Fruit fly (Drosophila melanogaster) whole organism, embryonic: ENCODE results near the gene Prosalpha6T.
A peak's percentile ranks its signal among the peaks of the same experiment; 100 is the strongest.

Source experiments
- ATbp ChIP-seq: fragments of 200-800 bp; sonication (Bioruptor generic); optimal IDR thresholded peaks from 2 replicates; lab custom pipeline; 2017; ENCODE audit warnings: missing biosample characterization, mild to moderate bottlenecking, missing genetic modification characterization, missing genetic modification reagents
- Antp ChIP-seq: fragments of 200-800 bp; sonication (Bioruptor generic); optimal IDR thresholded peaks from 3 replicates; lab custom pipeline; 2016; ENCODE audit warnings: missing biosample characterization, missing genetic modification characterization
- BEAF-32 ChIP-seq: fragments of 200-800 bp; sonication (Bioruptor generic); optimal IDR thresholded peaks from 3 replicates; lab custom pipeline; 2017; ENCODE audit warnings: missing biosample characterization, missing genetic modification characterization, mild to moderate bottlenecking, moderate library complexity, missing genetic modification reagents
- Blimp-1 ChIP-seq: fragments of 200-800 bp; sonication (Bioruptor generic); optimal IDR thresholded peaks from 3 replicates; lab custom pipeline; 2018; ENCODE audit warnings: missing biosample characterization, missing genetic modification characterization, mild to moderate bottlenecking, moderate library complexity, missing genetic modification reagents
- BtbVII ChIP-seq: fragments of 200-800 bp; sonication (Bioruptor generic); optimal IDR thresholded peaks from 3 replicates; lab custom pipeline; 2017; ENCODE audit warnings: missing biosample characterization, mild to moderate bottlenecking, missing genetic modification characterization
- Bteb2 ChIP-seq: fragments of 200-800 bp; sonication (Bioruptor generic); optimal IDR thresholded peaks from 2 replicates; lab custom pipeline; 2016; ENCODE audit warnings: missing biosample characterization, missing genetic modification characterization
- CG10209 ChIP-seq: fragments of 200-800 bp; sonication (Bioruptor generic); optimal IDR thresholded peaks from 3 replicates; lab custom pipeline; 2017; ENCODE audit warnings: missing biosample characterization, mild to moderate bottlenecking, missing genetic modification characterization, missing genetic modification reagents
- CG1024 ChIP-seq: fragments of 200-800 bp; sonication (Bioruptor generic); IDR thresholded peaks from 2 replicates; pipeline ENCODE4 v1.3.6; 2022; ENCODE audit warnings: missing biosample characterization, missing genetic modification characterization
- CG10431 ChIP-seq: fragments of 200-800 bp; sonication (Bioruptor generic); optimal IDR thresholded peaks from 3 replicates; lab custom pipeline; 2018; ENCODE audit warnings: missing biosample characterization, mild to moderate bottlenecking, missing genetic modification characterization
- CG10654 ChIP-seq: fragments of 200-800 bp; sonication (Bioruptor generic); optimal IDR thresholded peaks from 2 replicates; lab custom pipeline; 2016; ENCODE audit warnings: missing biosample characterization, missing genetic modification characterization
- CG12299 ChIP-seq: fragments of 200-800 bp; sonication (Bioruptor generic); optimal IDR thresholded peaks from 2 replicates; lab custom pipeline; 2018; ENCODE audit warnings: missing biosample characterization, mild to moderate bottlenecking, missing genetic modification characterization
- CG14050 ChIP-seq: fragments of 200-800 bp; sonication (Bioruptor generic); IDR thresholded peaks from 3 replicates; pipeline ENCODE4 v1.3.6; 2022; ENCODE audit warnings: missing biosample characterization, missing genetic modification characterization
- CG14860 ChIP-seq: fragments of 200-800 bp; sonication (Bioruptor generic); IDR thresholded peaks from 3 replicates; pipeline ENCODE4 v1.3.6; 2022; ENCODE audit warnings: missing biosample characterization, missing genetic modification characterization; ENCODE audit not compliant: partially characterized antibody
- CG15514 ChIP-seq: fragments of 200-800 bp; sonication (Bioruptor generic); optimal IDR thresholded peaks from 3 replicates; lab custom pipeline; 2017; ENCODE audit warnings: missing biosample characterization, missing genetic modification characterization, mild to moderate bottlenecking, moderate library complexity, missing genetic modification reagents
- CG15601 ChIP-seq: fragments of 200-800 bp; sonication (Bioruptor generic); optimal IDR thresholded peaks from 3 replicates; lab custom pipeline; 2019; ENCODE audit warnings: missing biosample characterization, mild to moderate bottlenecking, missing genetic modification characterization, moderate library complexity
- CG1603 ChIP-seq: fragments of 200-800 bp; sonication (Bioruptor generic); optimal IDR thresholded peaks from 2 replicates; lab custom pipeline; 2019; ENCODE audit warnings: missing biosample characterization, mild to moderate bottlenecking, missing genetic modification characterization, moderate library complexity
- CG18262 ChIP-seq: fragments of 200-800 bp; optimal IDR thresholded peaks from 3 replicates; lab custom pipeline; 2019; ENCODE audit warnings: missing biosample characterization, mild to moderate bottlenecking, missing genetic modification characterization, moderate library complexity
- CG2129 ChIP-seq: fragments of 200-800 bp; sonication (Bioruptor generic); IDR thresholded peaks from 2 replicates; pipeline ENCODE4 v1.3.6; 2022; ENCODE audit warnings: missing biosample characterization, missing genetic modification characterization; ENCODE audit not compliant: partially characterized antibody
- CG3281 ChIP-seq: fragments of 200-800 bp; sonication (Bioruptor generic); optimal IDR thresholded peaks from 3 replicates; lab custom pipeline; 2017; ENCODE audit warnings: missing biosample characterization, mild to moderate bottlenecking, missing genetic modification characterization
- CG33557 ChIP-seq: fragments of 200-800 bp; sonication (Bioruptor generic); optimal IDR thresholded peaks from 2 replicates; lab custom pipeline; 2019; ENCODE audit warnings: missing biosample characterization, mild to moderate bottlenecking, missing genetic modification characterization, moderate library complexity
- CG3995 ChIP-seq: fragments of 200-800 bp; sonication (Bioruptor generic); optimal IDR thresholded peaks from 3 replicates; lab custom pipeline; 2016; ENCODE audit warnings: missing biosample characterization, missing genetic modification characterization
- CG4424 ChIP-seq: fragments of 200-800 bp; sonication (Bioruptor generic); optimal IDR thresholded peaks from 3 replicates; lab custom pipeline; 2016; ENCODE audit warnings: missing biosample characterization, missing genetic modification characterization
- CG4820 ChIP-seq: fragments of 200-800 bp; sonication (Bioruptor generic); optimal IDR thresholded peaks from 3 replicates; lab custom pipeline; 2016; ENCODE audit warnings: missing biosample characterization, missing genetic modification characterization
- CG8089 ChIP-seq: fragments of 200-800 bp; sonication (Bioruptor generic); optimal IDR thresholded peaks from 3 replicates; lab custom pipeline; 2016; ENCODE audit warnings: missing biosample characterization, missing genetic modification characterization
- CG8478 ChIP-seq: fragments of >200 bp; optimal IDR thresholded peaks from 2 replicates; lab custom pipeline; 2018
- CG8944 ChIP-seq: fragments of 200-800 bp; sonication (Bioruptor generic); optimal IDR thresholded peaks from 3 replicates; lab custom pipeline; 2016; ENCODE audit warnings: missing biosample characterization, missing genetic modification characterization
- CkIIα-i1 ChIP-seq: fragments of 200-800 bp; sonication (Bioruptor generic); IDR thresholded peaks from 2 replicates; pipeline ENCODE4 v1.3.6; 2022; ENCODE audit warnings: missing biosample characterization, missing genetic modification characterization
- Dll ChIP-seq: fragments of 200-800 bp; sonication (Bioruptor generic); IDR thresholded peaks from 4 replicates; pipeline ENCODE4 v1.3.6; 2022; ENCODE audit warnings: missing biosample characterization, missing genetic modification characterization; ENCODE audit not compliant: partially characterized antibody
- Fer2 ChIP-seq: fragments of 200-800 bp; sonication (Bioruptor generic); optimal IDR thresholded peaks from 2 replicates; lab custom pipeline; 2018; ENCODE audit warnings: missing biosample characterization, mild to moderate bottlenecking, missing genetic modification characterization, moderate library complexity
- Hr39 ChIP-seq: fragments of >200 bp; optimal IDR thresholded peaks from 2 replicates; lab custom pipeline; 2017
- Mes4 ChIP-seq: fragments of 200-800 bp; sonication (Bioruptor generic); optimal IDR thresholded peaks from 2 replicates; lab custom pipeline; 2016; ENCODE audit warnings: missing biosample characterization, missing genetic modification characterization
- NfI ChIP-seq: fragments of 200-800 bp; sonication (Bioruptor generic); optimal IDR thresholded peaks from 3 replicates; lab custom pipeline; 2018; ENCODE audit warnings: missing biosample characterization, mild to moderate bottlenecking, missing genetic modification characterization, moderate library complexity
- Poxn ChIP-seq: fragments of 200-800 bp; sonication (Bioruptor generic); IDR thresholded peaks from 2 replicates; pipeline ENCODE4 v1.3.6; 2022; ENCODE audit warnings: missing biosample characterization, missing genetic modification characterization
- Sox100B ChIP-seq: fragments of 200-800 bp; sonication (Bioruptor generic); optimal IDR thresholded peaks from 3 replicates; lab custom pipeline; 2018; ENCODE audit warnings: missing biosample characterization, mild to moderate bottlenecking, missing genetic modification characterization
- Sox102F ChIP-seq: fragments of 200-800 bp; sonication (Bioruptor generic); optimal IDR thresholded peaks from 2 replicates; lab custom pipeline; 2018; ENCODE audit warnings: missing biosample characterization, mild to moderate bottlenecking, missing genetic modification characterization, moderate library complexity
- Ssrp ChIP-seq: fragments of 200-800 bp; sonication (Bioruptor generic); optimal IDR thresholded peaks from 2 replicates; lab custom pipeline; 2018; ENCODE audit warnings: missing biosample characterization, mild to moderate bottlenecking, missing genetic modification characterization, moderate library complexity
- TFAM ChIP-seq: fragments of 200-800 bp; sonication (Bioruptor generic); optimal IDR thresholded peaks from 2 replicates; lab custom pipeline; 2017; ENCODE audit warnings: missing biosample characterization, missing genetic modification characterization, inconsistent platforms
- abd-A ChIP-seq: fragments of 200-800 bp; sonication (Bioruptor generic); optimal IDR thresholded peaks from 3 replicates; lab custom pipeline; 2019; ENCODE audit warnings: missing biosample characterization, mild to moderate bottlenecking, missing genetic modification characterization, moderate library complexity
- ac ChIP-seq: fragments of 200-800 bp; sonication (Bioruptor generic); optimal IDR thresholded peaks from 3 replicates; lab custom pipeline; 2017; ENCODE audit warnings: missing biosample characterization, mild to moderate bottlenecking, missing genetic modification characterization
- al ChIP-seq: fragments of 200-800 bp; sonication (Bioruptor generic); IDR thresholded peaks from 2 replicates; pipeline ENCODE4 v1.3.6; 2022; ENCODE audit warnings: missing biosample characterization, missing genetic modification characterization
- ap ChIP-seq: fragments of 200-800 bp; sonication (Bioruptor generic); IDR thresholded peaks from 2 replicates; pipeline ENCODE4 v1.3.6; 2022; ENCODE audit warnings: missing biosample characterization, missing genetic modification characterization
- bsh ChIP-seq, 2 experiments: fragments of 200-800 bp; sonication (Bioruptor generic); optimal IDR thresholded peaks; 2 replicates each; lab custom pipeline; 2017 to 2018; ENCODE audit warnings: mild to moderate bottlenecking in 2 of 2, missing biosample characterization in 2 of 2, missing genetic modification characterization in 2 of 2, moderate library complexity in 1 of 2
- chm ChIP-seq: fragments of 200-800 bp; sonication (Bioruptor generic); IDR thresholded peaks from 2 replicates; pipeline ENCODE4 v1.3.6; 2022; ENCODE audit warnings: missing biosample characterization, missing genetic modification characterization
- eve ChIP-seq, 2 experiments: fragments of >200 bp; optimal IDR thresholded peaks; 2 replicates each; lab custom pipeline; 2017; ENCODE audit warnings: missing biosample characterization in 2 of 2, missing genetic modification characterization in 2 of 2
- fru ChIP-seq: fragments of >200 bp; optimal IDR thresholded peaks from 2 replicates; lab custom pipeline; 2017
- gcm2 ChIP-seq: fragments of 200-800 bp; sonication (Bioruptor generic); optimal IDR thresholded peaks from 2 replicates; lab custom pipeline; 2016; ENCODE audit warnings: missing biosample characterization, missing genetic modification characterization
- nmo ChIP-seq: fragments of 200-800 bp; sonication (Bioruptor generic); optimal IDR thresholded peaks from 2 replicates; lab custom pipeline; 2018; ENCODE audit warnings: missing biosample characterization, mild to moderate bottlenecking, missing genetic modification characterization, moderate library complexity
- pan ChIP-seq, 4 experiments: fragments of >200 bp in 3 of 4; fragments of 200-800 bp in 1 of 4; sonication (Bioruptor generic) in 1 of 4; optimal IDR thresholded peaks in 3 of 4; IDR thresholded peaks in 1 of 4; 2 replicates each; pipeline versions ENCODE4 v1.3.6 to Lab custom; 2017 to 2022; ENCODE audit warnings: missing biosample characterization in 2 of 4, missing genetic modification characterization in 2 of 4, mixed read lengths in 1 of 4
- pita ChIP-seq: fragments of 200-800 bp; sonication (Bioruptor generic); optimal IDR thresholded peaks from 2 replicates; lab custom pipeline; 2017; ENCODE audit warnings: missing biosample characterization, mild to moderate bottlenecking, missing genetic modification characterization
- seq ChIP-seq: fragments of 200-800 bp; sonication (Bioruptor generic); IDR thresholded peaks from 2 replicates; pipeline ENCODE4 v1.3.6; 2022; ENCODE audit warnings: missing biosample characterization, missing genetic modification characterization
- unpg ChIP-seq: fragments of 200-800 bp; sonication (Bioruptor generic); optimal IDR thresholded peaks from 3 replicates; lab custom pipeline; 2018; ENCODE audit warnings: missing biosample characterization, mild to moderate bottlenecking, missing genetic modification characterization, moderate library complexity

Gene Prosalpha6T

dm6 chr2L:13258702-13259101 is 26.9 kb downstream of the Prosalpha6T start (continued):
- TF ChIP-seq unpg (GFP tag; lab: Kevin White, UChicago), result peak; percentile 62
- TF ChIP-seq abd-A, result no peak
- no peak for TF ChIP-seq CG15514
- no peak for TF ChIP-seq CG10431 (GFP tag; lab: Kevin White, UChicago)
- TF ChIP-seq CG8944 (GFP tag; lab: Kevin White, UChicago), result no peak
- TF ChIP-seq ap (GFP tag; lab: Robert Waterston, UW), result no peak
- TF ChIP-seq Ssrp (tag; lab: Kevin White, UChicago), result no peak
- no peak for TF ChIP-seq CG18262
- no peak for TF ChIP-seq Hr39
- TF ChIP-seq CG15601 (tag; lab: Kevin White, UChicago), result no peak
- TF ChIP-seq fru, result no peak
- TF ChIP-seq CG33557 (GFP tag; lab: Kevin White, UChicago), result no peak
- TF ChIP-seq gcm2 (GFP tag; lab: Kevin White, UChicago), result no peak
- peak; percentile 18 for TF ChIP-seq CG4424 (GFP tag; lab: Kevin White, UChicago)
- TF ChIP-seq BEAF-32 (GFP tag; lab: Kevin White, UChicago), result no peak
- TF ChIP-seq CG14860 (GFP tag; lab: Robert Waterston, UW), result no peak
- peak; percentile 8 for TF ChIP-seq Sox100B
- TF ChIP-seq pan (optimal IDR thresholded peaks at IDR 0.05; lab: Kevin White, UChicago), result no peak
- TF ChIP-seq pan (GFP tag; optimal IDR thresholded peaks at IDR 0.05 in 1 of 2, IDR thresholded peaks at IDR 0.05 in 1 of 2), result no peak
- TF ChIP-seq BtbVII, result no peak
- TF ChIP-seq al, result peak; percentile 25; the same call in 1 of the 2 replicates
- TF ChIP-seq CG1603 (tag; lab: Kevin White, UChicago), result peak; percentile 32
- no peak for TF ChIP-seq Mes4 (GFP tag; lab: Kevin White, UChicago)
- peak; percentile 54 for TF ChIP-seq Sox102F (GFP tag; lab: Kevin White, UChicago)
- no peak for TF ChIP-seq CG4820 (GFP tag; lab: Kevin White, UChicago)
- 0 out of 2 replicates have a peak, but pooled peaks have one; percentile 19 for TF ChIP-seq seq (GFP tag; lab: Robert Waterston, UW)
- no peak for TF ChIP-seq NfI (GFP tag; lab: Kevin White, UChicago)
- 0 out of 3 replicates have a peak, but pooled peaks have one; percentile 19 for TF ChIP-seq CG14050
- TF ChIP-seq ac (GFP tag; lab: Kevin White, UChicago), result no peak
- TF ChIP-seq CG10209 (GFP tag; lab: Kevin White, UChicago), result no peak
- TF ChIP-seq eve (GFP tag; optimal IDR thresholded peaks at IDR 0.05; lab: Kevin White, UChicago), result peak in 1 of 2 experiments; percentile 40
- TF ChIP-seq CkIIα-i1 (GFP tag; lab: Robert Waterston, UW), result no peak
- TF ChIP-seq Fer2, result no peak
- no peak for TF ChIP-seq CG1024 (GFP tag; lab: Robert Waterston, UW)
- TF ChIP-seq Poxn (GFP tag; lab: Robert Waterston, UW), result no peak
- no peak for TF ChIP-seq Bteb2 (GFP tag; lab: Kevin White, UChicago)
- TF ChIP-seq chm (GFP tag; lab: Robert Waterston, UW), result no peak
- no peak for TF ChIP-seq CG8478 (lab: Kevin White, UChicago)
- TF ChIP-seq CG2129 (GFP tag; lab: Robert Waterston, UW), result no peak
- peak in 1 of 2 experiments; percentile 52 for TF ChIP-seq bsh (GFP tag; optimal IDR thresholded peaks at IDR 0.05; lab: Kevin White, UChicago)
- TF ChIP-seq Blimp-1 (GFP tag; lab: Kevin White, UChicago), result peak; percentile 52
- no peak for TF ChIP-seq pita (GFP tag; lab: Kevin White, UChicago)
- TF ChIP-seq CG3995 (GFP tag; lab: Kevin White, UChicago), result no peak
- TF ChIP-seq Dll (GFP tag; lab: Robert Waterston, UW), result no peak
- no peak for TF ChIP-seq CG8089 (GFP tag; lab: Kevin White, UChicago)
- TF ChIP-seq ATbp (GFP tag; lab: Kevin White, UChicago), result no peak
- no peak for TF ChIP-seq TFAM
- no peak for TF ChIP-seq CG3281
- TF ChIP-seq nmo (GFP tag; lab: Kevin White, UChicago), result peak; percentile 12
- TF ChIP-seq Antp (GFP tag; lab: Kevin White, UChicago), result no peak
- TF ChIP-seq CG10654, result no peak
- TF ChIP-seq CG12299 (tag; lab: Kevin White, UChicago), result no peak
